Worm (Caenorhabditis elegans) whole organism, young adult: ENCODE data around the gene T01C3.3.

ENCODE experiments used
- B0035.1 ChIP-seq: sonication (generic microtip); optimal IDR thresholded peaks from 2 replicates; lab custom pipeline; 2016; ENCODE audit warnings: missing genetic modification characterization, mild to moderate bottlenecking, missing compliant biosample characterization, missing genotype, missing genetic modification reagents
- Y53G8AR.9 ChIP-seq: fragments of 200-800 bp; sonication (Bioruptor generic); conservative IDR thresholded peaks from 2 replicates; pipeline ENCODE4 v1.3.6; 2022; ENCODE audit warnings: missing genetic modification reagents, missing genetic modification characterization, missing compliant biosample characterization
- ama-1 ChIP-seq, 3 experiments: fragments of 150-350 bp in 1 of 3; sonication (generic microtip) in 2 of 3; optimal IDR thresholded peaks; 2 replicates each; lab custom pipeline; 2014 to 2018; ENCODE audit warnings: missing biosample characterization in 2 of 3, missing genetic modification characterization in 2 of 3, missing genetic modification reagents in 2 of 3
- aptf-3 ChIP-seq: fragments of 200-800 bp; sonication (Bioruptor generic); IDR thresholded peaks from 2 replicates; pipeline ENCODE4 v1.3.6; 2022; ENCODE audit warnings: missing genetic modification characterization, missing compliant biosample characterization
- athp-1 ChIP-seq: sonication (generic microtip); optimal IDR thresholded peaks from 2 replicates; lab custom pipeline; 2017; ENCODE audit warnings: mild to moderate bottlenecking, missing genetic modification characterization, missing compliant biosample characterization
- ceh-91 ChIP-seq: fragments of 200-800 bp; sonication (Bioruptor generic); IDR thresholded peaks from 2 replicates; pipeline ENCODE4 v1.3.6; 2022; ENCODE audit warnings: missing genetic modification reagents, missing genetic modification characterization, missing compliant biosample characterization
- nfyb-1 ChIP-seq: fragments of 200-800 bp; sonication (Bioruptor generic); IDR thresholded peaks from 2 replicates; pipeline ENCODE4 v1.3.6; 2022; ENCODE audit warnings: missing genetic modification reagents, missing genetic modification characterization, missing compliant biosample characterization
- pbrm-1 ChIP-seq: fragments of 200-800 bp; sonication (Bioruptor generic); IDR thresholded peaks from 2 replicates; pipeline ENCODE4 v1.3.6; 2022; ENCODE audit warnings: missing genetic modification reagents, missing genetic modification characterization, missing compliant biosample characterization
- snpc-1.1 ChIP-seq: sonication (generic microtip); optimal IDR thresholded peaks from 2 replicates; lab custom pipeline; 2017; ENCODE audit warnings: missing genetic modification characterization, mild to moderate bottlenecking, missing compliant biosample characterization, antibody characterized with exemption, moderate library complexity, missing genotype, missing genetic modification reagents; ENCODE audit not compliant: insufficient read depth
- somi-1 ChIP-seq: fragments of 200-800 bp; sonication (Bioruptor generic); optimal IDR thresholded peaks from 2 replicates; lab custom pipeline; 2018; ENCODE audit warnings: mild to moderate bottlenecking, missing genetic modification characterization, missing compliant biosample characterization
- sptf-2 ChIP-seq: fragments of 200-800 bp; sonication (Bioruptor generic); optimal IDR thresholded peaks from 2 replicates; lab custom pipeline; 2018; ENCODE audit warnings: mild to moderate bottlenecking, missing genetic modification characterization, missing compliant biosample characterization
- unc-62 ChIP-seq: fragments of 150-350 bp; optimal IDR thresholded peaks from 2 replicates; lab custom pipeline; 2014; ENCODE audit warnings: missing biosample characterization, missing genetic modification reagents, missing genetic modification characterization
- zim-3 ChIP-seq: sonication (generic microtip); optimal IDR thresholded peaks from 2 replicates; lab custom pipeline; 2017; ENCODE audit warnings: mild to moderate bottlenecking, missing genetic modification characterization, moderate library complexity, missing compliant biosample characterization
- ztf-6 ChIP-seq: fragments of 200-800 bp; sonication (Bioruptor generic); IDR thresholded peaks from 2 replicates; pipeline ENCODE4 v1.3.6; 2022; ENCODE audit warnings: missing genetic modification reagents, missing genetic modification characterization, missing compliant biosample characterization

- TF ChIP-seq ceh-91 (no peak), snpc-1.1 (tag; lab: Kevin White, UChicago) (no peak), somi-1 (GFP tag; lab: Kevin White, UChicago) (no peak), nfyb-1 (GFP tag; lab: Robert Waterston, UW) (no peak), zim-3 (tag; lab: Kevin White, UChicago) (no peak), ama-1 (optimal IDR thresholded peaks at IDR 0.05; lab: Kevin White, UChicago) (no peak), ama-1 (GFP tag; optimal IDR thresholded peaks at IDR 0.05; lab: Kevin White, UChicago) (no peak), unc-62 (no peak), B0035.1 (tag; lab: Kevin White, UChicago) (no peak), Y53G8AR.9 (no peak), pbrm-1 (GFP tag; lab: Robert Waterston, UW) (no peak), ztf-6 (GFP tag; lab: Robert Waterston, UW) (no peak), sptf-2 (GFP tag; lab: Kevin White, UChicago) (no peak), athp-1 (tag; lab: Kevin White, UChicago) (no peak), aptf-3 (GFP tag; lab: Robert Waterston, UW) (no peak)
Measured at ce11 chrV:15016795-15017429, 24.4 kb upstream of the T01C3.3 start.
